Fruit fly (Drosophila melanogaster) whole organism, larva: ENCODE data around the gene CG12594.

Experiments used
- noc ChIP-seq: fragments of 200-800 bp; sonication (Bioruptor generic); optimal IDR thresholded peaks from 3 replicates; lab custom pipeline; 2019; ENCODE audit warnings: missing biosample characterization, mild to moderate bottlenecking, missing genetic modification characterization, moderate library complexity

Gene CG12594

dm6 chr3R:11780181-11780688 lies 58.7 kb downstream of the CG12594 start:
- TF ChIP-seq noc (tag; lab: Kevin White, UChicago), result no peak
